Worm (Caenorhabditis elegans): Measurements from ENCODE around the gene mttu-1.

- no peak for TF ChIP-seq mdl-1 (tag; optimal IDR thresholded peaks at IDR 0.05)
- TF ChIP-seq skn-1 (tag; optimal IDR thresholded peaks at IDR 0.05): no peak
- no peak for TF ChIP-seq nhr-77 (tag; optimal IDR thresholded peaks at IDR 0.05)
- TF ChIP-seq unc-39 (tag; optimal IDR thresholded peaks at IDR 0.05): no peak
- TF ChIP-seq ztf-11 (tag; optimal IDR thresholded peaks at IDR 0.05): no peak
- no peak for TF ChIP-seq ceh-16 (tag; optimal IDR thresholded peaks at IDR 0.05)
- TF ChIP-seq lin-39 (tag; optimal IDR thresholded peaks at IDR 0.05): no peak
- TF ChIP-seq zag-1 (tag; optimal IDR thresholded peaks at IDR 0.05): no peak
- peak in 1 of 2 experiments; percentile 0 for TF ChIP-seq lsy-2 (tag; optimal IDR thresholded peaks at IDR 0.05)
- no peak for TF ChIP-seq ceh-82 (tag; optimal IDR thresholded peaks at IDR 0.05)
- TF ChIP-seq fos-1 (tag; optimal IDR thresholded peaks at IDR 0.05): no peak
- TF ChIP-seq egl-27 (tag; optimal IDR thresholded peaks at IDR 0.05): no peak
- TF ChIP-seq blmp-1 (tag; optimal IDR thresholded peaks at IDR 0.05; ENCODE audit: insufficient read depth): no peak
Observed at ce11 chrIV:11316106-11316505, 19.4 kb upstream of the mttu-1 start.
